Worm (Caenorhabditis elegans): ENCODE data around the gene ephx-1.

- no peak for TF ChIP-seq unc-42 (tag; optimal IDR thresholded peaks at IDR 0.05)
- no peak for TF ChIP-seq unc-55 (GFP tag; optimal IDR thresholded peaks at IDR 0.05)
- TF ChIP-seq pag-3 (tag; optimal IDR thresholded peaks at IDR 0.05; ENCODE audit: borderline replicate concordance), result no peak
- TF ChIP-seq rnt-1 (tag; optimal IDR thresholded peaks at IDR 0.05), result no peak
- TF ChIP-seq syd-9 (tag; optimal IDR thresholded peaks at IDR 0.05), result no peak
- no peak for TF ChIP-seq ceh-22 (tag; optimal IDR thresholded peaks at IDR 0.05)
- no peak for TF ChIP-seq dmd-4 (tag; optimal IDR thresholded peaks at IDR 0.05; ENCODE audit: borderline replicate concordance)
- no peak for TF ChIP-seq eyg-1 (tag; optimal IDR thresholded peaks at IDR 0.05)
- TF ChIP-seq lin-11 (tag; optimal IDR thresholded peaks at IDR 0.05), result no peak
- TF ChIP-seq pax-1 (tag; optimal IDR thresholded peaks at IDR 0.05), result no peak
- no peak for TF ChIP-seq K02D7.2 (tag; optimal IDR thresholded peaks at IDR 0.05)
- TF ChIP-seq F13H6.1 (tag; optimal IDR thresholded peaks at IDR 0.05), result no peak
- TF ChIP-seq pqm-1 (tag; optimal IDR thresholded peaks at IDR 0.05), result no peak
These were observed 2.6 kb upstream of the ephx-1 start for ce11 chrII:4002134-4002533.

All from whole organism, late embryonic.